Comparison of ENCODE assay signal across 2 worm cellular contexts in genomic region chrV:10270214-10270613, ce11.
A peak's percentile ranks its signal among the peaks of the same experiment; 100 is the strongest.
TF ChIP-seq lines count a peak whose summit lies in the region.

Gene ric-4 (minus strand): TSS chrV:10270314.

TF ChIP-seq in whole organism, L1 larva, 84 proteins besides CTCF, POLR2A, EP300 and RAD21:
- TF ChIP-seq pag-3 (tag; optimal IDR thresholded peaks at IDR 0.05; lab: Kevin White, UChicago; ENCODE audit: borderline replicate concordance, insufficient read depth) (no peak), dsc-1 (tag; optimal IDR thresholded peaks at IDR 0.05; lab: Kevin White, UChicago) (peak; percentile 14)
TF ChIP-seq in whole organism, L1 larva: peak in this region for 1.

TF ChIP-seq in whole organism, mixed stage, embryonic, 35 proteins besides CTCF, POLR2A, EP300 and RAD21:
- TF ChIP-seq lin-32 (GFP tag; optimal IDR thresholded peaks at IDR 0.05; lab: Kevin White, UChicago) (no peak), cnd-1 (tag; optimal IDR thresholded peaks at IDR 0.05; lab: Kevin White, UChicago) (no peak), ces-1 (GFP tag; optimal IDR thresholded peaks at IDR 0.05; lab: Kevin White, UChicago) (peak; percentile 2), pha-4 (tag; optimal IDR thresholded peaks at IDR 0.05; lab: Kevin White, UChicago) (no peak), elt-3 (tag; optimal IDR thresholded peaks at IDR 0.05; lab: Kevin White, UChicago) (no peak), bed-3 (GFP tag; optimal IDR thresholded peaks at IDR 0.05; lab: Kevin White, UChicago) (no peak)

Comparison
In these comparisons a context has a peak if more than half of its experiments do, and no peak if none do; other contexts are left out.
1. Of the 14 proteins assayed by ChIP-seq in both whole organism, L1 larva and whole organism, mixed stage, embryonic: peak only in whole organism, L1 larva: none; only in whole organism, mixed stage, embryonic: ces-1; in both: none; in neither: 13.